Fruit fly (Drosophila melanogaster) whole organism, embryonic: Measurements from ENCODE around the gene scu.

Experiments used
- CG10267 ChIP-seq: fragments of 200-800 bp; sonication (Bioruptor generic); optimal IDR thresholded peaks from 2 replicates; lab custom pipeline; 2018; ENCODE audit warnings: missing biosample characterization, mild to moderate bottlenecking, missing genetic modification characterization, moderate library complexity
- CG12155 ChIP-seq: fragments of 200-800 bp; sonication (Bioruptor generic); optimal IDR thresholded peaks from 3 replicates; lab custom pipeline; 2016; ENCODE audit warnings: missing biosample characterization, missing genetic modification characterization
- CG14860 ChIP-seq: fragments of 200-800 bp; sonication (Bioruptor generic); IDR thresholded peaks from 3 replicates; pipeline ENCODE4 v1.3.6; 2022; ENCODE audit warnings: missing biosample characterization, missing genetic modification characterization; ENCODE audit not compliant: partially characterized antibody
- CG16813 ChIP-seq: fragments of 200-800 bp; sonication (Bioruptor generic); IDR thresholded peaks from 3 replicates; pipeline ENCODE4 v1.3.6; 2022; ENCODE audit warnings: missing biosample characterization, missing genetic modification characterization; ENCODE audit not compliant: partially characterized antibody
- CG17568 ChIP-seq: fragments of 200-800 bp; sonication (Bioruptor generic); optimal IDR thresholded peaks from 2 replicates; lab custom pipeline; 2018; ENCODE audit warnings: missing biosample characterization, mild to moderate bottlenecking, missing genetic modification characterization, moderate library complexity
- CG17802 ChIP-seq: fragments of 200-800 bp; sonication (Bioruptor generic); optimal IDR thresholded peaks from 2 replicates; lab custom pipeline; 2018; ENCODE audit warnings: missing biosample characterization, mild to moderate bottlenecking, missing genetic modification characterization, moderate library complexity
- CG2120 ChIP-seq: fragments of 200-800 bp; sonication (Bioruptor generic); optimal IDR thresholded peaks from 3 replicates; lab custom pipeline; 2016; ENCODE audit warnings: missing biosample characterization, missing genetic modification characterization
- CG4404 ChIP-seq: fragments of 200-800 bp; sonication (Bioruptor generic); IDR thresholded peaks from 2 replicates; pipeline ENCODE4 v1.3.6; 2022; ENCODE audit warnings: missing biosample characterization, missing genetic modification characterization
- CG4730 ChIP-seq: fragments of 200-800 bp; sonication (Bioruptor generic); IDR thresholded peaks from 2 replicates; pipeline ENCODE4 v1.3.6; 2022; ENCODE audit warnings: missing biosample characterization, missing genetic modification characterization
- CG6765 ChIP-seq: fragments of 200-800 bp; sonication (Bioruptor generic); optimal IDR thresholded peaks from 3 replicates; lab custom pipeline; 2017; ENCODE audit warnings: missing biosample characterization, mild to moderate bottlenecking, missing genetic modification characterization
- CG6854 ChIP-seq: fragments of 200-800 bp; sonication (Bioruptor generic); optimal IDR thresholded peaks from 3 replicates; lab custom pipeline; 2017; ENCODE audit warnings: missing biosample characterization, mild to moderate bottlenecking, missing genetic modification characterization
- CG7745 ChIP-seq: fragments of 200-800 bp; sonication (Bioruptor generic); optimal IDR thresholded peaks from 2 replicates; lab custom pipeline; 2018; ENCODE audit warnings: missing biosample characterization, mild to moderate bottlenecking, missing genetic modification characterization, moderate library complexity
- CTCF ChIP-seq: fragments of 200-800 bp; sonication (Bioruptor generic); optimal IDR thresholded peaks from 2 replicates; lab custom pipeline; 2017; ENCODE audit warnings: missing biosample characterization, mild to moderate bottlenecking, missing genetic modification characterization, moderate library complexity
- Camta ChIP-seq: fragments of 200-800 bp; sonication (Bioruptor generic); optimal IDR thresholded peaks from 2 replicates; lab custom pipeline; 2016; ENCODE audit warnings: missing biosample characterization, missing genetic modification characterization
- Dip3 ChIP-seq: fragments of 200-800 bp; sonication (Bioruptor generic); optimal IDR thresholded peaks from 3 replicates; lab custom pipeline; 2016; ENCODE audit warnings: missing biosample characterization, missing genetic modification characterization
- Doc3 ChIP-seq: fragments of 200-800 bp; sonication (Bioruptor generic); IDR thresholded peaks from 3 replicates; pipeline ENCODE4 v1.3.6; 2022; ENCODE audit warnings: missing biosample characterization, missing genetic modification characterization; ENCODE audit not compliant: partially characterized antibody
- Ets65A ChIP-seq: fragments of 200-800 bp; sonication (Bioruptor generic); peaks from one replicate; lab custom pipeline; 2016; ENCODE audit warnings: missing biosample characterization, missing genetic modification characterization
- HLH4C ChIP-seq: fragments of 200-800 bp; sonication (Bioruptor generic); IDR thresholded peaks from 3 replicates; pipeline ENCODE4 v1.3.6; 2022; ENCODE audit warnings: missing biosample characterization, missing genetic modification characterization; ENCODE audit not compliant: partially characterized antibody
- Hey ChIP-seq: fragments of 200-800 bp; sonication (Bioruptor generic); optimal IDR thresholded peaks from 3 replicates; lab custom pipeline; 2018; ENCODE audit warnings: missing biosample characterization, mild to moderate bottlenecking, missing genetic modification characterization
- Jarid2 ChIP-seq: fragments of 200-800 bp; sonication (Bioruptor generic); optimal IDR thresholded peaks from 3 replicates; lab custom pipeline; 2017; ENCODE audit warnings: mild to moderate bottlenecking, missing biosample characterization, missing genetic modification reagents, missing genetic modification characterization
- NC2β ChIP-seq: fragments of 200-800 bp; sonication (Bioruptor generic); optimal IDR thresholded peaks from 2 replicates; lab custom pipeline; 2016; ENCODE audit warnings: missing biosample characterization, missing genetic modification characterization
- NK7.1 ChIP-seq: fragments of 200-800 bp; sonication (Bioruptor generic); optimal IDR thresholded peaks from 3 replicates; lab custom pipeline; 2016; ENCODE audit warnings: missing biosample characterization, missing genetic modification characterization
- Nf-YC ChIP-seq: fragments of 200-800 bp; optimal IDR thresholded peaks from 3 replicates; lab custom pipeline; 2019; ENCODE audit warnings: missing biosample characterization, mild to moderate bottlenecking, missing genetic modification characterization, moderate library complexity
- Opbp ChIP-seq: fragments of 200-800 bp; sonication (Bioruptor generic); IDR thresholded peaks from 3 replicates; pipeline ENCODE4 v1.3.6; 2022; ENCODE audit warnings: missing biosample characterization, missing genetic modification characterization; ENCODE audit not compliant: partially characterized antibody
- Optix ChIP-seq: fragments of 200-800 bp; sonication (Bioruptor generic); IDR thresholded peaks from 3 replicates; pipeline ENCODE4 v1.3.6; 2022; ENCODE audit warnings: missing biosample characterization, missing genetic modification characterization
- Scr ChIP-seq: fragments of 200-800 bp; sonication (Bioruptor generic); IDR thresholded peaks from 2 replicates; pipeline ENCODE4 v1.3.6; 2022; ENCODE audit warnings: missing biosample characterization, missing genetic modification characterization; ENCODE audit not compliant: partially characterized antibody
- Xrp1 ChIP-seq: fragments of 200-800 bp; sonication (Bioruptor generic); IDR thresholded peaks from 2 replicates; pipeline ENCODE4 v1.3.6; 2022; ENCODE audit warnings: missing biosample characterization, missing genetic modification characterization
- aop ChIP-seq: fragments of 200-800 bp; sonication (Bioruptor generic); IDR thresholded peaks from 2 replicates; pipeline ENCODE4 v1.3.6; 2022; ENCODE audit warnings: missing biosample characterization, missing genetic modification characterization
- bcd ChIP-seq: fragments of 200-800 bp; sonication (Bioruptor generic); optimal IDR thresholded peaks from 2 replicates; lab custom pipeline; 2017; ENCODE audit warnings: missing biosample characterization, mild to moderate bottlenecking, missing genetic modification characterization
- ci ChIP-seq: fragments of 200-800 bp; sonication (Bioruptor generic); IDR thresholded peaks from 3 replicates; pipeline ENCODE4 v1.3.6; 2022; ENCODE audit warnings: missing biosample characterization, missing genetic modification characterization
- dimm ChIP-seq: fragments of 200-800 bp; sonication (Bioruptor generic); IDR thresholded peaks from 2 replicates; pipeline ENCODE4 v1.3.6; 2022; ENCODE audit warnings: missing biosample characterization, missing genetic modification characterization
- fu2 ChIP-seq: fragments of 200-800 bp; sonication (Bioruptor generic); optimal IDR thresholded peaks from 2 replicates; lab custom pipeline; 2016; ENCODE audit warnings: missing biosample characterization, missing genetic modification characterization
- grn ChIP-seq: fragments of 200-800 bp; sonication (Bioruptor generic); optimal IDR thresholded peaks from 3 replicates; lab custom pipeline; 2017; ENCODE audit warnings: missing biosample characterization, missing genetic modification characterization
- hb ChIP-seq: fragments of 200-800 bp; sonication (Bioruptor generic); IDR thresholded peaks from 3 replicates; pipeline ENCODE4 v1.3.6; 2022; ENCODE audit warnings: missing biosample characterization, missing genetic modification characterization; ENCODE audit not compliant: partially characterized antibody
- hbn ChIP-seq: fragments of 200-800 bp; sonication (Bioruptor generic); IDR thresholded peaks from 2 replicates; pipeline ENCODE4 v1.3.6; 2022; ENCODE audit warnings: missing biosample characterization, missing genetic modification characterization; ENCODE audit not compliant: partially characterized antibody
- nerfin-2 ChIP-seq: fragments of 200-800 bp; sonication (Bioruptor generic); IDR thresholded peaks from 2 replicates; pipeline ENCODE4 v1.3.6; 2022; ENCODE audit warnings: missing biosample characterization, missing genetic modification characterization; ENCODE audit not compliant: partially characterized antibody
- p53 ChIP-seq: fragments of 200-800 bp; sonication (Bioruptor generic); optimal IDR thresholded peaks from 2 replicates; lab custom pipeline; 2016; ENCODE audit warnings: missing biosample characterization, missing genetic modification characterization
- ranshi ChIP-seq: fragments of 200-800 bp; sonication (Bioruptor generic); IDR thresholded peaks from 2 replicates; pipeline ENCODE4 v1.3.6; 2022; ENCODE audit warnings: missing biosample characterization, missing genetic modification characterization
- sens ChIP-seq: fragments of 200-800 bp; sonication (Bioruptor generic); peaks from one replicate; lab custom pipeline; 2016; ENCODE audit warnings: missing biosample characterization, missing genetic modification characterization
- sim ChIP-seq: fragments of 200-800 bp; sonication (Bioruptor generic); IDR thresholded peaks from 2 replicates; pipeline ENCODE4 v1.3.6; 2022; ENCODE audit warnings: missing biosample characterization, missing genetic modification characterization
- tna ChIP-seq: fragments of 200-800 bp; sonication (Bioruptor generic); IDR thresholded peaks from 2 replicates; pipeline ENCODE4 v1.3.6; 2022; ENCODE audit warnings: missing biosample characterization, missing genetic modification characterization; ENCODE audit not compliant: partially characterized antibody
- vnd ChIP-seq: fragments of 200-800 bp; sonication (Bioruptor generic); IDR thresholded peaks from 3 replicates; pipeline ENCODE4 v1.3.6; 2022; ENCODE audit warnings: missing biosample characterization, missing genetic modification characterization; ENCODE audit not compliant: partially characterized antibody

scu gene

dm6 chrX:18129297-18129696 lies 38.2 kb downstream of the scu start (continued):
- no peak for TF ChIP-seq NK7.1 (GFP tag; lab: Kevin White, UChicago)
- TF ChIP-seq aop (GFP tag; lab: Robert Waterston, UW) = no peak
- no peak for TF ChIP-seq Nf-YC (tag; lab: Kevin White, UChicago)
- no peak for TF ChIP-seq Opbp (GFP tag; lab: Robert Waterston, UW)
- TF ChIP-seq CG6854 (GFP tag; lab: Kevin White, UChicago) = no peak
- TF ChIP-seq HLH4C (GFP tag; lab: Robert Waterston, UW) = peak; percentile 67
- TF ChIP-seq Camta = no peak
- TF ChIP-seq CG14860 (GFP tag; lab: Robert Waterston, UW) = peak; percentile 54; the same call in 1 of the 3 replicates
- TF ChIP-seq fu2 (GFP tag; lab: Kevin White, UChicago) = no peak
- TF ChIP-seq tna (GFP tag; lab: Robert Waterston, UW) = peak; percentile 52; the same call in 1 of the 2 replicates
- no peak for TF ChIP-seq bcd (GFP tag; lab: Kevin White, UChicago)
- TF ChIP-seq CG12155 (GFP tag; lab: Kevin White, UChicago) = no peak
- TF ChIP-seq hbn (GFP tag; lab: Robert Waterston, UW) = no peak
- no peak for TF ChIP-seq Ets65A (GFP tag; lab: Kevin White, UChicago)
- 0 out of 2 replicates have a peak, but pooled peaks have one; percentile 27 for TF ChIP-seq nerfin-2 (GFP tag; lab: Robert Waterston, UW)
- no peak for TF ChIP-seq ci
- no peak for TF ChIP-seq CG6765 (GFP tag; lab: Kevin White, UChicago)
- no peak for TF ChIP-seq CG10267 (tag; lab: Kevin White, UChicago)
- TF ChIP-seq grn (GFP tag; lab: Kevin White, UChicago) = no peak
- peak; percentile 58 for TF ChIP-seq CG16813 (GFP tag; lab: Robert Waterston, UW)
- peak; percentile 9; the same call in 1 of the 2 replicates for TF ChIP-seq Scr (GFP tag; lab: Robert Waterston, UW)
- no peak for TF ChIP-seq NC2β
- TF ChIP-seq CG4730 (GFP tag; lab: Robert Waterston, UW) = no peak
- no peak for TF ChIP-seq CG17802 (tag; lab: Kevin White, UChicago)
- TF ChIP-seq ranshi = no peak
- no peak for TF ChIP-seq CG4404 (GFP tag; lab: Robert Waterston, UW)
- TF ChIP-seq CG17568 (GFP tag; lab: Kevin White, UChicago) = no peak
- no peak for TF ChIP-seq p53 (GFP tag; lab: Kevin White, UChicago)
- TF ChIP-seq Doc3 = no peak
- no peak for TF ChIP-seq CG2120
- 0 out of 3 replicates have a peak, but pooled peaks have one; percentile 48 for TF ChIP-seq hb (GFP tag; lab: Robert Waterston, UW)
- TF ChIP-seq Optix (GFP tag; lab: Robert Waterston, UW) = no peak
- TF ChIP-seq Jarid2 (GFP tag; lab: Kevin White, UChicago) = no peak
- TF ChIP-seq Dip3 (GFP tag; lab: Kevin White, UChicago) = no peak
- TF ChIP-seq CTCF = peak; percentile 87
- TF ChIP-seq vnd (GFP tag; lab: Robert Waterston, UW) = peak; percentile 36; the same call in 1 of the 3 replicates
- TF ChIP-seq Hey (tag; lab: Kevin White, UChicago) = no peak
- TF ChIP-seq sens (GFP tag; lab: Kevin White, UChicago) = no peak
- TF ChIP-seq Xrp1 (GFP tag; lab: Robert Waterston, UW) = no peak

dm6 chrX:18130168-18130567 lies 39.1 kb downstream of the scu start, which contains the start of gene CG43133:
TSS of gene CG43133 (minus strand) at chrX:18130178.
- TF ChIP-seq dimm (GFP tag; lab: Robert Waterston, UW) (no peak), CG7745 (no peak), sim (GFP tag; lab: Robert Waterston, UW) (no peak)
